Worm (Caenorhabditis elegans) whole organism, young adult: Measurements from ENCODE around the gene C30G7.5.

Experiments
- B0019.2 ChIP-seq: fragments of 200-800 bp; sonication (Bioruptor generic); conservative IDR thresholded peaks from 2 replicates; pipeline ENCODE4 v1.3.6; 2022; ENCODE audit warnings: missing genetic modification reagents, missing genetic modification characterization, missing compliant biosample characterization
- B0035.1 ChIP-seq: sonication (generic microtip); optimal IDR thresholded peaks from 2 replicates; lab custom pipeline; 2016; ENCODE audit warnings: missing genetic modification characterization, mild to moderate bottlenecking, missing compliant biosample characterization, missing genotype, missing genetic modification reagents
- B0261.1 ChIP-seq: sonication (generic microtip); optimal IDR thresholded peaks from 2 replicates; lab custom pipeline; 2016; ENCODE audit warnings: mild to moderate bottlenecking, missing genetic modification characterization, moderate library complexity, missing compliant biosample characterization
- B0336.3 ChIP-seq: fragments of 200-800 bp; sonication (Bioruptor generic); IDR thresholded peaks from 2 replicates; pipeline ENCODE4 v1.3.6; 2022; ENCODE audit warnings: missing genetic modification characterization, missing compliant biosample characterization
- C06A6.2 ChIP-seq: fragments of 200-800 bp; sonication (Bioruptor generic); conservative IDR thresholded peaks from 2 replicates; pipeline ENCODE4 v1.3.6; 2022; ENCODE audit warnings: missing genetic modification characterization, missing compliant biosample characterization
- F49E8.2 ChIP-seq: sonication (generic microtip); optimal IDR thresholded peaks from 3 replicates; lab custom pipeline; 2017; ENCODE audit warnings: missing genetic modification characterization, mild to moderate bottlenecking, missing compliant biosample characterization, antibody characterized with exemption, moderate library complexity; ENCODE audit not compliant: insufficient read depth
- F57A8.1 ChIP-seq: fragments of 200-800 bp; sonication (Bioruptor generic); optimal IDR thresholded peaks from 2 replicates; lab custom pipeline; 2018; ENCODE audit warnings: mild to moderate bottlenecking, missing genetic modification characterization, moderate library complexity, missing compliant biosample characterization
- F57C9.4 ChIP-seq: sonication (generic microtip); optimal IDR thresholded peaks from 2 replicates; lab custom pipeline; 2017; ENCODE audit warnings: mild to moderate bottlenecking, missing genetic modification characterization, missing compliant biosample characterization
- K11D2.4 ChIP-seq: fragments of 200-800 bp; sonication (Bioruptor generic); IDR thresholded peaks from 2 replicates; pipeline ENCODE4 v1.3.6; 2022; ENCODE audit warnings: missing genetic modification reagents, missing genetic modification characterization, missing compliant biosample characterization
- K12H6.12 ChIP-seq: fragments of 200-800 bp; sonication (Bioruptor generic); optimal IDR thresholded peaks from 2 replicates; lab custom pipeline; 2018; ENCODE audit warnings: mild to moderate bottlenecking, missing genetic modification characterization, missing compliant biosample characterization
- Y67H2A.10 ChIP-seq: fragments of 200-800 bp; sonication (Bioruptor generic); conservative IDR thresholded peaks from 2 replicates; pipeline ENCODE4 v1.3.6; 2022; ENCODE audit warnings: missing genetic modification reagents, missing genetic modification characterization, missing compliant biosample characterization
- ZK185.1 ChIP-seq: sonication (generic microtip); optimal IDR thresholded peaks from 2 replicates; lab custom pipeline; 2016; ENCODE audit warnings: mild to moderate bottlenecking, missing genetic modification characterization, missing compliant biosample characterization; ENCODE audit not compliant: poor library complexity, severe bottlenecking
- akir-1 ChIP-seq: fragments of 200-800 bp; sonication (Bioruptor generic); optimal IDR thresholded peaks from 2 replicates; lab custom pipeline; 2018; ENCODE audit warnings: mild to moderate bottlenecking, missing genetic modification characterization, moderate library complexity, missing compliant biosample characterization
- aptf-2 ChIP-seq: fragments of 200-800 bp; sonication (Bioruptor generic); conservative IDR thresholded peaks from 2 replicates; pipeline ENCODE4 v1.3.6; 2022; ENCODE audit warnings: missing genetic modification reagents, missing genetic modification characterization, missing compliant biosample characterization
- athp-1 ChIP-seq: sonication (generic microtip); optimal IDR thresholded peaks from 2 replicates; lab custom pipeline; 2017; ENCODE audit warnings: mild to moderate bottlenecking, missing genetic modification characterization, missing compliant biosample characterization
- attf-3 ChIP-seq: fragments of 200-800 bp; sonication (Bioruptor generic); conservative IDR thresholded peaks from 2 replicates; pipeline ENCODE4 v1.3.6; 2022; ENCODE audit warnings: missing genetic modification reagents, missing genetic modification characterization, missing compliant biosample characterization
- attf-5 ChIP-seq: fragments of 200-800 bp; sonication (Bioruptor generic); optimal IDR thresholded peaks from 2 replicates; lab custom pipeline; 2018; ENCODE audit warnings: mild to moderate bottlenecking, missing genetic modification characterization, missing compliant biosample characterization
- bed-1 ChIP-seq: fragments of 200-800 bp; sonication (Bioruptor generic); IDR thresholded peaks from 2 replicates; pipeline ENCODE4 v1.3.6; 2022; ENCODE audit warnings: missing genetic modification reagents, missing genetic modification characterization, missing compliant biosample characterization
- ceh-79 ChIP-seq: sonication (generic microtip); optimal IDR thresholded peaks from 2 replicates; lab custom pipeline; 2017; ENCODE audit warnings: mild to moderate bottlenecking, missing genetic modification characterization, missing compliant biosample characterization
- ceh-91 ChIP-seq: fragments of 200-800 bp; sonication (Bioruptor generic); IDR thresholded peaks from 2 replicates; pipeline ENCODE4 v1.3.6; 2022; ENCODE audit warnings: missing genetic modification reagents, missing genetic modification characterization, missing compliant biosample characterization
- chd-7 ChIP-seq: sonication (generic microtip); optimal IDR thresholded peaks from 2 replicates; lab custom pipeline; 2016; ENCODE audit warnings: mild to moderate bottlenecking, missing genetic modification characterization, moderate library complexity, missing compliant biosample characterization
- die-1 ChIP-seq: sonication (generic microtip); optimal IDR thresholded peaks from 2 replicates; lab custom pipeline; 2016; ENCODE audit warnings: missing genotype, mild to moderate bottlenecking, missing genetic modification characterization, missing compliant biosample characterization
- egl-44 ChIP-seq: fragments of 200-800 bp; sonication (Bioruptor generic); IDR thresholded peaks from 2 replicates; pipeline ENCODE4 v1.3.6; 2022; ENCODE audit warnings: missing genetic modification reagents, missing genetic modification characterization, missing compliant biosample characterization
- ekl-4 ChIP-seq: fragments of 200-800 bp; sonication (Bioruptor generic); IDR thresholded peaks from 2 replicates; pipeline ENCODE4 v1.3.6; 2022; ENCODE audit warnings: missing genetic modification reagents, missing genetic modification characterization, missing compliant biosample characterization
- hlh-26 ChIP-seq: fragments of 200-800 bp; sonication (Bioruptor generic); conservative IDR thresholded peaks from 2 replicates; pipeline ENCODE4 v1.3.6; 2022; ENCODE audit warnings: missing genetic modification reagents, missing genetic modification characterization, missing compliant biosample characterization
- hmg-1.2 ChIP-seq: fragments of 200-800 bp; sonication (Bioruptor generic); IDR thresholded peaks from 2 replicates; pipeline ENCODE4 v1.3.6; 2022; ENCODE audit warnings: missing genetic modification reagents, missing genetic modification characterization, missing compliant biosample characterization
- let-526 ChIP-seq: fragments of 200-800 bp; sonication (Bioruptor generic); IDR thresholded peaks from 2 replicates; pipeline ENCODE4 v1.3.6; 2022; ENCODE audit warnings: missing genetic modification reagents, missing genetic modification characterization, missing compliant biosample characterization
- let-607 ChIP-seq, 2 experiments: fragments of 200-800 bp in 1 of 2; sonication (Bioruptor generic) in 1 of 2; sonication (generic microtip) in 1 of 2; optimal IDR thresholded peaks; 2 replicates each; lab custom pipeline; 2016 to 2018; ENCODE audit warnings: mild to moderate bottlenecking in 2 of 2, missing compliant biosample characterization in 2 of 2, missing genetic modification characterization in 2 of 2, moderate library complexity in 2 of 2, missing genotype in 1 of 2
- lin-35 ChIP-seq, 3 experiments: fragments of 150-350 bp in 2 of 3; sonication (generic microtip) in 1 of 3; optimal IDR thresholded peaks; 2 replicates each; lab custom pipeline; 2014 to 2018; ENCODE audit warnings: missing biosample characterization in 3 of 3, missing genetic modification characterization in 3 of 3, missing genetic modification reagents in 3 of 3
- lin-40 ChIP-seq: sonication (generic microtip); optimal IDR thresholded peaks from 2 replicates; lab custom pipeline; 2016; ENCODE audit warnings: missing genetic modification characterization, mild to moderate bottlenecking, missing compliant biosample characterization, missing genotype, missing genetic modification reagents
- lir-1 ChIP-seq: fragments of 200-800 bp; sonication (Bioruptor generic); conservative IDR thresholded peaks from 2 replicates; pipeline ENCODE4 v1.3.6; 2022; ENCODE audit warnings: missing genetic modification reagents, missing genetic modification characterization, missing compliant biosample characterization
- madf-10 ChIP-seq: sonication (generic microtip); optimal IDR thresholded peaks from 2 replicates; lab custom pipeline; 2016; ENCODE audit warnings: mild to moderate bottlenecking, missing genetic modification characterization, missing compliant biosample characterization
- madf-3 ChIP-seq: fragments of 200-800 bp; sonication (Bioruptor generic); IDR thresholded peaks from 2 replicates; pipeline ENCODE4 v1.3.6; 2022; ENCODE audit warnings: missing genetic modification reagents, missing genetic modification characterization, missing compliant biosample characterization
- madf-8 ChIP-seq: fragments of 200-800 bp; sonication (Bioruptor generic); conservative IDR thresholded peaks from 2 replicates; pipeline ENCODE4 v1.3.6; 2022; ENCODE audit warnings: missing genetic modification reagents, missing genetic modification characterization, missing compliant biosample characterization
- mxl-1 ChIP-seq: sonication (generic microtip); optimal IDR thresholded peaks from 2 replicates; lab custom pipeline; 2016; ENCODE audit warnings: missing genetic modification characterization, missing compliant biosample characterization
- nfya-1 ChIP-seq: sonication (generic microtip); optimal IDR thresholded peaks from 2 replicates; lab custom pipeline; 2017; ENCODE audit warnings: antibody characterized with exemption, missing compliant biosample characterization, missing genetic modification characterization, borderline replicate concordance; ENCODE audit not compliant: insufficient read depth
- nhr-90 ChIP-seq: sonication (generic microtip); optimal IDR thresholded peaks from 2 replicates; lab custom pipeline; 2016; ENCODE audit warnings: missing genotype, mild to moderate bottlenecking, missing genetic modification characterization, missing compliant biosample characterization
- rcor-1 ChIP-seq: fragments of 200-800 bp; sonication (Bioruptor generic); IDR thresholded peaks from 2 replicates; pipeline ENCODE4 v1.3.6; 2022; ENCODE audit warnings: missing genetic modification reagents, missing genetic modification characterization, missing compliant biosample characterization
- snpc-4 ChIP-seq, 5 experiments: fragments of 150-350 bp in 1 of 5; sonication (generic microtip) in 4 of 5; optimal IDR thresholded peaks; 2 replicates each; lab custom pipeline; 2014 to 2018; ENCODE audit warnings: missing genetic modification characterization in 5 of 5, missing biosample characterization in 3 of 5, antibody characterized with exemption in 2 of 5, mild to moderate bottlenecking in 2 of 5, missing compliant biosample characterization in 2 of 5, missing genotype in 2 of 5, moderate library complexity in 2 of 5, missing genetic modification reagents in 1 of 5
- tbp1 ChIP-seq: fragments of 200-800 bp; sonication (Bioruptor generic); optimal IDR thresholded peaks from 2 replicates; lab custom pipeline; 2018; ENCODE audit warnings: mild to moderate bottlenecking, missing genetic modification characterization, missing compliant biosample characterization
- tlf-1 ChIP-seq: fragments of 200-800 bp; sonication (Bioruptor generic); optimal IDR thresholded peaks from 2 replicates; lab custom pipeline; 2018; ENCODE audit warnings: mild to moderate bottlenecking, missing genetic modification characterization, missing compliant biosample characterization
- xnd-1 ChIP-seq: sonication (generic microtip); optimal IDR thresholded peaks from 2 replicates; lab custom pipeline; 2016; ENCODE audit warnings: missing genotype, missing genetic modification reagents, missing genetic modification characterization, missing compliant biosample characterization
- zim-3 ChIP-seq: sonication (generic microtip); optimal IDR thresholded peaks from 2 replicates; lab custom pipeline; 2017; ENCODE audit warnings: mild to moderate bottlenecking, missing genetic modification characterization, moderate library complexity, missing compliant biosample characterization
- ztf-25 ChIP-seq: fragments of 200-800 bp; sonication (Bioruptor generic); IDR thresholded peaks from 2 replicates; pipeline ENCODE4 v1.3.6; 2022; ENCODE audit warnings: missing genetic modification reagents, missing genetic modification characterization, missing compliant biosample characterization
- ztf-26 ChIP-seq: sonication (generic microtip); optimal IDR thresholded peaks from 2 replicates; lab custom pipeline; 2017; ENCODE audit warnings: missing genetic modification characterization, missing compliant biosample characterization
- ztf-3 ChIP-seq: fragments of 200-800 bp; sonication (Bioruptor generic); optimal IDR thresholded peaks from 2 replicates; lab custom pipeline; 2018; ENCODE audit warnings: mild to moderate bottlenecking, missing genetic modification characterization, missing compliant biosample characterization

The C30G7.5 gene

DNA sequence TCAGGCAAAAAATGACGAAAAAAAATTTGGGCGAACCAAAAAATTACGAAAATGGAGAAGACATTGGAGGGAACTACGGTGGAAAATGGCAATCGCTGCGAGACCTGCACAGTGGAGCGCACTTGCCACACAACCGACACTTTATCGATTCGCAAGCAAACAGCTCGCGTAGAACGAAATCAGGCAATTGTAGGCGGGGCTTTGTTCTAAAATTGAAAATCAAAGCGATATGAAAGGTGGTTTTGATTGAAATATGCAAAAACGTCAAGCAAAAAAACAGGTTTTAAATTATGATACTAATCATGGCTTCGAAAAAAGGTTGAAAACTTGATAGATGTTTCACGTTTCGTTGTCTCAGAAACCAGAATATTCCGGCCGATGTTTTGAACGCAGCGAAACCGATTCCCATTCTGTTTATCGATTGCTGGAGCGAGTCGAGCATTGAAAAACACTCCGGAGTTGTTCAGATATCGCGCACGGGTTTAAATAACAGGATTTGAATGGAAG lies 47.7 kb upstream of the C30G7.5 start, which contains the start of the genes fib-1 and mut-15 (continued):
- TF ChIP-seq hmg-1.2 (GFP tag; lab: Robert Waterston, UW) (peak; percentile 72), tbp1 (GFP tag; lab: Kevin White, UChicago) (peak; percentile 72), let-607 (tag; optimal IDR thresholded peaks at IDR 0.05; lab: Kevin White, UChicago) (peak in 1 of 2 experiments; percentile 52), ceh-91 (GFP tag; lab: Robert Waterston, UW) (peak; percentile 88), B0336.3 (GFP tag; lab: Robert Waterston, UW) (peak; percentile 51; the same call in 1 of the 2 replicates), ZK185.1 (tag; lab: Kevin White, UChicago) (peak; percentile 65), rcor-1 (GFP tag; lab: Robert Waterston, UW) (peak; percentile 86), F57A8.1 (no peak), Y67H2A.10 (GFP tag; lab: Robert Waterston, UW) (peak; percentile 76; the same call in 1 of the 2 replicates), attf-5 (GFP tag; lab: Kevin White, UChicago) (peak; percentile 95), attf-3 (GFP tag; lab: Robert Waterston, UW) (peak; percentile 85), snpc-4 (GFP tag; optimal IDR thresholded peaks at IDR 0.05; lab: Kevin White, UChicago) (peak; percentile 69), snpc-4 (tag; optimal IDR thresholded peaks at IDR 0.05; lab: Kevin White, UChicago) (peak; percentile 66 to 83 (median 75)), mxl-1 (tag; lab: Kevin White, UChicago) (no peak), ztf-3 (GFP tag; lab: Kevin White, UChicago) (no peak), madf-10 (tag; lab: Kevin White, UChicago) (peak; percentile 82), nhr-90 (no peak), K11D2.4 (GFP tag; lab: Robert Waterston, UW) (peak; percentile 81), lir-1 (GFP tag; lab: Robert Waterston, UW) (peak; percentile 54; the same call in 1 of the 2 replicates), aptf-2 (GFP tag; lab: Robert Waterston, UW) (peak; percentile 78), bed-1 (GFP tag; lab: Robert Waterston, UW) (no peak), ceh-79 (tag; lab: Kevin White, UChicago) (no peak), egl-44 (GFP tag; lab: Robert Waterston, UW) (0 out of 2 replicates have a peak, but pooled peaks have one; percentile 45), hlh-26 (GFP tag; lab: Robert Waterston, UW) (no peak), ekl-4 (GFP tag; lab: Robert Waterston, UW) (peak; percentile 84), chd-7 (peak; percentile 13), B0261.1 (tag; lab: Kevin White, UChicago) (peak; percentile 28), akir-1 (peak; percentile 47), die-1 (tag; lab: Kevin White, UChicago) (no peak), nfya-1 (tag; lab: Kevin White, UChicago) (no peak), let-526 (0 out of 2 replicates have a peak, but pooled peaks have one; percentile 61), athp-1 (tag; lab: Kevin White, UChicago) (peak; percentile 92), xnd-1 (peak; percentile 47), B0019.2 (GFP tag; lab: Robert Waterston, UW) (peak; percentile 59; the same call in 1 of the 2 replicates), ztf-26 (tag; lab: Kevin White, UChicago) (peak; percentile 75), lin-35 (GFP tag; optimal IDR thresholded peaks at IDR 0.05; lab: Kevin White, UChicago) (peak in 2 of 3 experiments; percentile 48 to 80), K12H6.12 (tag; lab: Kevin White, UChicago) (peak; percentile 85), madf-3 (GFP tag; lab: Robert Waterston, UW) (no peak), F49E8.2 (tag; lab: Kevin White, UChicago) (peak; percentile 81), ztf-25 (GFP tag; lab: Robert Waterston, UW) (0 out of 2 replicates have a peak, but pooled peaks have one; percentile 14), B0035.1 (no peak), F57C9.4 (tag; lab: Kevin White, UChicago) (no peak), zim-3 (no peak), lin-40 (tag; lab: Kevin White, UChicago) (peak; percentile 86), tlf-1 (GFP tag; lab: Kevin White, UChicago) (peak; percentile 80), C06A6.2 (GFP tag; lab: Robert Waterston, UW) (no peak), madf-8 (GFP tag; lab: Robert Waterston, UW) (peak; percentile 71)
